Fruit fly (Drosophila melanogaster): ENCODE measurements around the gene ana1.

DNA sequence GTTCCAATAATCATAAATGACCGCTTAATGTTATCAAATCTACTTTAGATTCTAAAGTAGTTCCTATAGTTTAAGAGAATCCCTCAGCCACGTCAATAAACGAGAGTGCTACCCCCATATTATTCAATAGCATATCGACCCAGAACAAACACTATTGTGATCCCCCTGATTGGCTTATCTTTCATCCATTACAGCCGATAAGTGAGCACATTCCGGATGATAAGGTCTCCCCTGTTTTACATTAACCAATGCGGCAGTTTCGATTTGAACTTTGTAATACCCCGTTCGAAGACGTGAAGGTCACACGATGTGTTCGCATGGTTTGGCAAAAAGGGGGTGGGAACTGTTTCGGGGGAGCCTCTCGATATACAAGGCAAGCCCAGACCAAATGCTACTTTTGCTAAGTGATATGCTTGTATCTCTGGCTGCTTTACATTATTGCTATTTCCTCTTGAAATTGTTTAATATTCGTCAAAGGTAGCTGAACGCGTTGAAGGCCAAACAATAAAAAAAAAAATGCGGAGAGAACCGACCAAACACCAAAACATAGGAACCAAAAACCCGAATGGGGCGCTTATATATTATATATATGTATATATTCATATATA, 33.9 kb downstream of the ana1 start:
- TF ChIP-seq CG8478 (optimal IDR thresholded peaks at IDR 0.05) (no peak), CTCF (optimal IDR thresholded peaks at IDR 0.05) (no peak)
